Worm (Caenorhabditis elegans) whole organism, early embryonic: ENCODE results near the gene C55C3.4.

Experiments used
- ama-1 ChIP-seq: fragments of 150-350 bp; optimal IDR thresholded peaks from 2 replicates; lab custom pipeline; 2014
- flt-1 ChIP-seq: fragments of 200-800 bp; sonication (Bioruptor generic); IDR thresholded peaks from 2 replicates; pipeline ENCODE4 v1.3.6; 2022; ENCODE audit warnings: missing genetic modification characterization, missing compliant biosample characterization
- hmbx-1 ChIP-seq: sonication (generic microtip); optimal IDR thresholded peaks from 2 replicates; lab custom pipeline; 2016; ENCODE audit warnings: mild to moderate bottlenecking, missing genetic modification characterization, missing compliant biosample characterization
- hmg-4 ChIP-seq: fragments of 200-800 bp; sonication (Bioruptor generic); optimal IDR thresholded peaks from 2 replicates; lab custom pipeline; 2018; ENCODE audit warnings: mild to moderate bottlenecking, missing genetic modification characterization, missing compliant biosample characterization
- pes-1 ChIP-seq: fragments of 200-800 bp; sonication (Bioruptor generic); IDR thresholded peaks from 2 replicates; pipeline ENCODE4 v1.3.6; 2022; ENCODE audit warnings: missing genetic modification reagents, missing genetic modification characterization, missing compliant biosample characterization
- sea-1 ChIP-seq: fragments of 200-800 bp; sonication (Bioruptor generic); conservative IDR thresholded peaks from 2 replicates; pipeline ENCODE4 v1.3.6; 2022; ENCODE audit warnings: missing genetic modification characterization, missing compliant biosample characterization
- tbx-11 ChIP-seq: fragments of 200-800 bp; sonication (Bioruptor generic); IDR thresholded peaks from 2 replicates; pipeline ENCODE4 v1.3.6; 2022; ENCODE audit warnings: missing genetic modification characterization, missing compliant biosample characterization
- tbx-37 ChIP-seq: fragments of 200-800 bp; sonication (Bioruptor generic); conservative IDR thresholded peaks from 2 replicates; pipeline ENCODE4 v1.3.6; 2022; ENCODE audit warnings: missing genetic modification reagents, missing genetic modification characterization, missing compliant biosample characterization
- tra-4 ChIP-seq: sonication (generic microtip); optimal IDR thresholded peaks from 2 replicates; lab custom pipeline; 2017; ENCODE audit warnings: missing genetic modification characterization, missing compliant biosample characterization

- TF ChIP-seq tbx-37 (GFP tag; lab: Robert Waterston, UW) (no peak), pes-1 (GFP tag; lab: Robert Waterston, UW) (no peak), hmg-4 (GFP tag; lab: Kevin White, UChicago) (no peak), ama-1 (lab: Kevin White, UChicago) (no peak), tbx-11 (GFP tag; lab: Robert Waterston, UW) (no peak), sea-1 (GFP tag; lab: Robert Waterston, UW) (no peak), tra-4 (no peak), hmbx-1 (tag; lab: Kevin White, UChicago) (no peak), flt-1 (GFP tag; lab: Robert Waterston, UW) (no peak)
These were observed 3.5 kb downstream of the C55C3.4 start, which contains the start of gene srd-5 for ce11 chrIV:5674435-5674834.
